Worm (Caenorhabditis elegans): ENCODE measurements around the gene F54D12.2.

Gene F54D12.2

DNA sequence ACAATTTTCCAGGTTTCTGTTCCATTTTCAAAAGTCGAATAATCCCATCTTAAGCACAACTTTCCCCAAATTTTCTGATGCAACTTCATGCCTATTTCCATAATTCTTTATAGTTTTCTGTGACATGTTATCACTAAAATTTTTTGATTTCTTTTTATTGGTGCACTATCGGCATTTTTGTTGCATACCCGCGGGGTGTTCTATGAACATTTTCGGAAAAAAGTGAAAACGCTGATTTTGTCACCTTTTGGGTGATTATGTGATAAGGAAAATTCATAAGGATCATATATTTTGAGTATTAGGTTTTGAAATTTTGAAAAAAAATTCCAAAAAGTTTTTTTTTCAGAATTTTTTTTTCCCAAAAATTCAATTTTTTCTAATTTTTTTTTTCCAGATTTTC lies 12.0 kb upstream of the F54D12.2 start, which contains the start of gene aat-7 (continued):
- peak; percentile 79 for TF ChIP-seq pqm-1 (tag; optimal IDR thresholded peaks at IDR 0.05)

DNA sequence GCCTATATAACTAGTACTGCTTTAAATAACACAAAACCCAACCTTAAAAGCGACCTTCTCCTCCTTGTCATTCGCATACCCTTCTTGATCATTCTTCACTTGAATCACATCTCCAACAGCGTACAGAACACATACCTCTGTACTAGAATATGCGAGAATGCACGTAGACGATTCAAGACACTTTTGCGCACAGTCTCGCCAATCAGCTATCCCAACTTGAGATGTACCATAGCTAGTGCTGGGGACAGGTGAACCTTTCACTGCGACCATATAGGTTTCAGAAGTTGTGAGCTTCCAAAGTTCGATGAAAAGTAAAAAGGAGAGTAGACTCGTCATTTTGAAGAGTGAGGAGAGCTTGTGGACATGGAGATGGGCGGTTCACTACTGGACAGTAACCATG lies 793 bp upstream of the F54D12.2 start, which contains the start of gene F54D12.8:
TSS of gene F54D12.8 (minus strand) at position 336 of the 400 bp plus-strand sequence.
- TF ChIP-seq unc-62 (GFP tag; optimal IDR thresholded peaks at IDR 0.05 in 1 of 2): peak in 1 of 2 experiments; percentile 96
- TF ChIP-seq unc-62 (tag; optimal IDR thresholded peaks at IDR 0.05): no peak
- TF ChIP-seq mep-1 (tag; optimal IDR thresholded peaks at IDR 0.05): no peak
- no peak for TF ChIP-seq hlh-11 (tag; optimal IDR thresholded peaks at IDR 0.05)
- no peak for TF ChIP-seq ZK337.2 (GFP tag; IDR thresholded peaks at IDR 0.05)

DNA sequence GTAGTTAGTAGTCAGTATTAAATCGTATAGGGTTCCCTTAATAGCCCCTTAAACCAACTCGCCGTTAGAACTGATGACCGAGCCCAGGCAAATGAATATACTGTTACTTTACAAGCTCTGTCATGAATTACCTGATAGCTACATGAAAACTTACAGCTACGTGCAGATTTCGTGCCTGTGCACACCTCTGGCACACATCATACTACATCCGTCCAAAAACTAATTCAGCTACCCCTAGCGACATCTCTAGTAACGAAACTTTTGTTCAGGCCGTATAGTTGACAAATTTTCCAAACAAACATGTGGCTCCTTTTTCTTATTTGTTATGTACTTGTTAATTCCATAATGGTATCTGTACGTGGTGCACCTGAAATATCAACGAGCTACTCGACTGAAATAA lies 1.6 kb downstream of the F54D12.2 start, which contains the start of gene F54D12.1:
TSS of gene F54D12.1 (plus strand) at position 301 of the 400 bp plus-strand sequence.
- TF ChIP-seq ama-1 (optimal IDR thresholded peaks at IDR 0.05): no peak
- no peak for TF ChIP-seq gei-8 (GFP tag; optimal IDR thresholded peaks at IDR 0.05)

DNA sequence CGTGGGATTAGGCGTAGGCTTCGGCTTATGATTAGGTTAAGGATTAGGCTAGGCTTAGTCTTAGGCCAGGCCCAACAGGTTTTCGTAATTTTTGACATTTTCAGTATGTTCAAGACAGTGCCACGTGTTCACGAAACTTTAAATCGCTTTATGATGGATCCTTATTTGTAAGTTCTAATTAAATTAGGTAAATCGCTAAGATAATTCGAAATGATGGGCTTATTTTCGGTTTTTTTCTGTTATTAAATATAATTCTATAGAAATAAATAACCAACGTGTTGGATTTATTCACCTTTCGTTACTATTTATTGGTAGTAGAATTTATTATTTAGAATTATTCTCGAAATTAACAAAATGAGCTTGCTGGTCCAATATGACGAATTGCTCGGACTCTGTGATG lies 3.0 kb downstream of the F54D12.2 start, which contains the start of gene Y51H7C.8:
TSS of gene Y51H7C.8 (plus strand) at position 301 of the 400 bp plus-strand sequence.
- no peak for TF ChIP-seq nhr-102 (tag; optimal IDR thresholded peaks at IDR 0.05)

DNA sequence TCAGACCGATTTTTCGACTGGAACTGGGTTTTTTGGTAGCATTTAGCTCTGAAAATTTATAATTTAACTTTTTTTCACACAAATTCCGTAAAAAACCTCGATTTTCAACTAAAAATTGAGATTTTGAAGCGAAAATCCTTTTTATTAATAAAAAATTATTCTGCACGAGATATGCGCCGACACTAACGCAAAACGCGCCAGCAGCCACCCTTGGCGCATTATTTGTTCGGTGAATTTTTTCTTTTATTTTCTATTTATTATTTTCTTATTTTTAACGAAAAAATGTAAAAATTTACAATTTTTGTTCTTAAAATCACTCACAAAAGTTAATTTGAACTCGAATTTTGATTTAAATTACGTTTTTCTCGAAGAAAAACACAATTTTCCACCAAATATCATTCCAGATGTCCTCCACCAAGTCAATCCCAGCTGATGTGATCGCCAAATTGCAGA lies 3.7 kb downstream of the F54D12.2 start, which contains the start of gene Y51H7C.7:
TSS of gene Y51H7C.7 (plus strand) at position 403 of the 453 bp plus-strand sequence.
- TF ChIP-seq rbr-2 (tag; optimal IDR thresholded peaks at IDR 0.05) (peak; percentile 51), zip-2 (tag; optimal IDR thresholded peaks at IDR 0.05) (no peak), unc-39 (tag; optimal IDR thresholded peaks at IDR 0.05) (no peak), R02D3.7 (tag; optimal IDR thresholded peaks at IDR 0.05) (no peak), mes-2 (tag; optimal IDR thresholded peaks at IDR 0.05; ENCODE audit: poor library complexity, severe bottlenecking) (peak; percentile 84), F49E8.2 (tag; optimal IDR thresholded peaks at IDR 0.05; ENCODE audit: borderline replicate concordance) (peak; percentile 8), dpl-1 (GFP tag; optimal IDR thresholded peaks at IDR 0.05) (peak; percentile 70), ZK546.5 (tag; optimal IDR thresholded peaks at IDR 0.05) (no peak), F37D6.2 (tag; optimal IDR thresholded peaks at IDR 0.05) (peak; percentile 44), Y105C5A.15 (GFP tag; IDR thresholded peaks at IDR 0.05) (no peak), madf-9 (GFP tag; conservative IDR thresholded peaks at IDR 0.05) (no peak), dmd-6 (GFP tag; IDR thresholded peaks at IDR 0.05) (peak; percentile 27; the same call in 1 of the 2 replicates), dmd-9 (GFP tag; IDR thresholded peaks at IDR 0.05) (no peak), aha-1 (tag) (no peak), gei-8 (GFP tag; optimal IDR thresholded peaks at IDR 0.05) (no peak), nhr-28 (tag; optimal IDR thresholded peaks at IDR 0.05) (peak; percentile 28), ceh-28 (tag; optimal IDR thresholded peaks at IDR 0.05) (no peak), lin-38 (GFP tag; IDR thresholded peaks at IDR 0.05) (no peak), nhr-6 (tag; optimal IDR thresholded peaks at IDR 0.05) (no peak), spr-1 (tag; optimal IDR thresholded peaks at IDR 0.05) (peak; percentile 39), pha-4 (GFP tag; IDR thresholded peaks at IDR 0.05) (no peak), pha-4 (tag; optimal IDR thresholded peaks at IDR 0.05) (no peak), duxl-1 (tag; optimal IDR thresholded peaks at IDR 0.05; ENCODE audit: poor library complexity) (no peak), ceh-82 (tag; optimal IDR thresholded peaks at IDR 0.05) (no peak), daf-8 (GFP tag; IDR thresholded peaks at IDR 0.05) (no peak), nhr-42 (GFP tag; IDR thresholded peaks at IDR 0.05) (no peak), mdl-1 (tag; optimal IDR thresholded peaks at IDR 0.05) (no peak), F44E2.7 (GFP tag; IDR thresholded peaks at IDR 0.05) (no peak), Y48G9A.11 (GFP tag; IDR thresholded peaks at IDR 0.05) (peak; percentile 50; the same call in 1 of the 2 replicates), jun-1 (tag; optimal IDR thresholded peaks at IDR 0.05) (no peak), set-16 (GFP tag; IDR thresholded peaks at IDR 0.05) (no peak), egl-27 (tag; optimal IDR thresholded peaks at IDR 0.05) (no peak), nhr-48 (tag; optimal IDR thresholded peaks at IDR 0.05) (no peak), sdz-12 (GFP tag; optimal IDR thresholded peaks at IDR 0.05) (no peak), tra-1 (GFP tag; IDR thresholded peaks at IDR 0.05) (no peak)
